Worm (Caenorhabditis elegans) whole organism, mixed stage, embryonic: ENCODE measurements around the gene zmp-4.

Experiments used
- bed-3 ChIP-seq: fragments of 200-800 bp; sonication (Bioruptor generic); optimal IDR thresholded peaks from 3 replicates; lab custom pipeline; 2018; ENCODE audit warnings: mild to moderate bottlenecking, missing genetic modification characterization, moderate library complexity, missing compliant biosample characterization
- blmp-1 ChIP-seq: fragments of 150-350 bp; optimal IDR thresholded peaks from 2 replicates; lab custom pipeline; 2014; ENCODE audit warnings: missing biosample characterization, missing genetic modification characterization
- ceh-83 ChIP-seq: fragments of 200-800 bp; sonication (Bioruptor generic); optimal IDR thresholded peaks from 2 replicates; lab custom pipeline; 2018; ENCODE audit warnings: mild to moderate bottlenecking, missing genetic modification characterization, missing compliant biosample characterization
- ces-1 ChIP-seq: fragments of 150-350 bp; optimal IDR thresholded peaks from 2 replicates; lab custom pipeline; 2014; ENCODE audit warnings: missing biosample characterization, missing genetic modification reagents, missing genetic modification characterization
- elt-3 ChIP-seq: fragments of 150-350 bp; optimal IDR thresholded peaks from 2 replicates; lab custom pipeline; 2014; ENCODE audit warnings: missing biosample characterization, missing genetic modification characterization
- lsy-2 ChIP-seq: fragments of 150-350 bp; optimal IDR thresholded peaks from 2 replicates; lab custom pipeline; 2014; ENCODE audit warnings: missing biosample characterization, missing genetic modification characterization
- mab-5 ChIP-seq: fragments of 150-350 bp; optimal IDR thresholded peaks from 2 replicates; lab custom pipeline; 2014; ENCODE audit warnings: missing biosample characterization, missing genetic modification characterization
- nhr-237 ChIP-seq: fragments of 150-350 bp; optimal IDR thresholded peaks from 2 replicates; lab custom pipeline; 2014; ENCODE audit warnings: missing biosample characterization, missing genetic modification characterization
- pha-4 ChIP-seq: fragments of 150-350 bp; optimal IDR thresholded peaks from 2 replicates; lab custom pipeline; 2018; ENCODE audit warnings: missing biosample characterization, missing genetic modification reagents, missing genetic modification characterization
- snpc-4 ChIP-seq: fragments of 150-350 bp; optimal IDR thresholded peaks from 2 replicates; lab custom pipeline; 2014; ENCODE audit warnings: missing biosample characterization, missing genetic modification characterization
- unc-39 ChIP-seq: fragments of 150-350 bp; optimal IDR thresholded peaks from 2 replicates; lab custom pipeline; 2014; ENCODE audit warnings: missing biosample characterization, missing genetic modification characterization
- unc-62 ChIP-seq: fragments of 150-350 bp; optimal IDR thresholded peaks from 2 replicates; lab custom pipeline; 2014; ENCODE audit warnings: missing biosample characterization, missing genetic modification reagents, missing genetic modification characterization
- ztf-11 ChIP-seq: fragments of 150-350 bp; optimal IDR thresholded peaks from 2 replicates; lab custom pipeline; 2014; ENCODE audit warnings: missing biosample characterization, missing genetic modification characterization

- TF ChIP-seq ces-1 = no peak
- TF ChIP-seq snpc-4 (tag; lab: Kevin White, UChicago) = no peak
- no peak for TF ChIP-seq ceh-83
- TF ChIP-seq bed-3 (GFP tag; lab: Kevin White, UChicago) = no peak
- TF ChIP-seq unc-39 = no peak
- TF ChIP-seq unc-62 (GFP tag; lab: Kevin White, UChicago) = no peak
- TF ChIP-seq elt-3 (tag; lab: Kevin White, UChicago) = no peak
- TF ChIP-seq mab-5 (tag; lab: Kevin White, UChicago) = no peak
- TF ChIP-seq lsy-2 (tag; lab: Kevin White, UChicago) = no peak
- TF ChIP-seq nhr-237 (tag; lab: Kevin White, UChicago) = no peak
- no peak for TF ChIP-seq ztf-11 (tag; lab: Kevin White, UChicago)
- TF ChIP-seq blmp-1 (tag; lab: Kevin White, UChicago) = no peak
- no peak for TF ChIP-seq pha-4
Measured at ce11 chrV:14915599-14915998, 5.8 kb downstream of the zmp-4 start, which contains the start of gene H12D21.11.
